Worm (Caenorhabditis elegans): ENCODE data around the gene R13H4.5.

Gene R13H4.5

DNA sequence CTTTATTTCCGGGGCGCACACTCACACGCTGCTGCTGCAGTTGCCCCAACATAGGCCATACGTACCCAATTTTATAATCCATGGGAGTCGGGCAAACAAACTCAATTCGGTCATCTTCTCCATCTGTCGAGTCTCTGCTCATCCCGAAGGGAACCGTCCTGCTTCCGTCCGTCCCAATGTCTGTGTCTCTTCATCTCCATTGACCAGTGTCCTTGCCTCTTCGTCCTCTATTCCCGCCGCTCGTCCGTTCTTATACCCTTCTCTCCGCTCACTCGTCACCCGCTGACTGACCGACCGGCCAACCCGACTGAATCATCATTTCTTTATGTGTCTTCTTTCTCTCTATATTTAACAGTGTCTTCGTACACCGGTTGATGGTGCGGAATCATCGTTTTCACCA lies 15.6 kb upstream of the R13H4.5 start:
- TF ChIP-seq unc-62 (GFP tag; optimal IDR thresholded peaks at IDR 0.05): no peak

DNA sequence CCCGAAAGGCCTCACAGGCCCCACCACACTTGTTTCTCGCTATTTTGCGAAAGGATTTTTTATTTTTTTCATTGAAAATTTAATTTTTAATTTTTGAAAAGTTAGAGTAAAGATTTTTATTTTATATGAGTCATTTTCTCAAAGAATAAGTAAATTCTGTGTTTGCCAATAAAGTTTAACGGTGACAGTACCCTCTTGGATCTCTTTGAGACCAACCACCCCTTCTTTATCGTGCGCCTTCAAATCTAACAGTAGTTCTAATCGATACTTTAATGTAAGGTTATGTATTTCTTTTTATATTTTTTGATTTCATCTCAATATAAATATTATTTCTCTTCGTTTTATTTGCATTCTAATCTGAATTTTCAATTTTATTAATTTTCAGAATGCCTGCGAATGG lies 15.0 kb upstream of the R13H4.5 start, which contains the start of gene hmp-1:
hmp-1 (plus strand) TSS at position 380 of the 400 bp plus-strand sequence.
- TF ChIP-seq unc-62 (GFP tag; optimal IDR thresholded peaks at IDR 0.05): no peak

DNA sequence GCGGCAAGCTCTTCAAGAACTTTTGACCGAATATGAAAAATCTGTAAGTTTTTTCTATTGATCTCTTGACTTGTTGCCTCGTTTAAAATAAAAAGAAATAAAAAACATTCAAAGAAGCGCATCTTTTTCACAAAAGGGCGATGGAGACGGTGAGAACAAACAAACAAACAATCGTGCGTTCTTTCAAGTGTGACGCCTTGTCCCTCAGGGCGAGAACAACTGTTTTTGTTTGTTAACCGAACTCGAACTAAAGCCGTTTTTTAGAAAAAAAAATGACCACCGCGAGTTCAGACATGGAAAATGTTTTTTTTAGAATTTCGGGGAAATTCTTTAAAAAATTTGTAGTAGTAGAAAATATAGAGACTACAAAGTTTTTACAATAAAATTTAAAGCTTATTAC lies 13.5 kb upstream of the R13H4.5 start:
- no peak for TF ChIP-seq unc-62 (GFP tag; optimal IDR thresholded peaks at IDR 0.05)

DNA sequence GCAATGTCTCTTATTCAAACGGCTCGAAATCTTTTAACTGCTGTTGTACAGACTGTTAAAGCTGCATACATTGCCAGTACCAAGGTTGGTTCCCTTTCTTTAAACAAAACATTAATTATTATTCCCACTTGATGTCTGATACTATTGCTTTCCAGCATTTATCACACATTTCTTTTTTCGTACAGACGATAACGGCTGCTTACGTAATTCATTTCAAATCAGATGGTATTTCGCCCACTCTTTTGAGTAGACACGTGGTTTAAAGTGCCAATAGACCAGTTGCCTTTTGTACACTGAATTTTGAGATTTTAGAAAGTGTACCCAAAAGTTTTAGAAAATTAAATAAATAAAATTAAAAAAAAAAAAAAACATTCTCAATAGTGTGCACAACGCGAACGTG lies 11.1 kb upstream of the R13H4.5 start:
- TF ChIP-seq unc-62 (GFP tag; optimal IDR thresholded peaks at IDR 0.05): no peak

DNA sequence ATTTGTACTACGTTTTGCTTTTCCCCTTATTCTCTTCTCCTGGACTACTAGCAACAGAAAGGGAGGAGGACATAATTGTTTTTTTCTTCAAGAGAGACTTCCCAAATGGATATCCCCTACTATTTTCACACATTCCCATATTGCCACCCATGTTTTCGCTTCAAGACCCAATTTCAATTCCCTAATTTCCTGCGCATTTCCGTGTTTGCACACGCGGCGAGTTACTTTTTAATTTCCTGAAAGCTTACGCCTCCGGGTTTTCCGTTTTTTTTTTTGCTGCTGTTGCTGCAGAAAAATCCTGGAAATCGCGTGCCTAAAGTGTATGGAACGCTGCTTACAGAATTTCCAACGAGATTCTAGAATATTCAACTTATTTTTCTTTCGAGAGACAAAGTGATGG lies 8.2 kb upstream of the R13H4.5 start:
- no peak for TF ChIP-seq unc-62 (GFP tag; optimal IDR thresholded peaks at IDR 0.05)

DNA sequence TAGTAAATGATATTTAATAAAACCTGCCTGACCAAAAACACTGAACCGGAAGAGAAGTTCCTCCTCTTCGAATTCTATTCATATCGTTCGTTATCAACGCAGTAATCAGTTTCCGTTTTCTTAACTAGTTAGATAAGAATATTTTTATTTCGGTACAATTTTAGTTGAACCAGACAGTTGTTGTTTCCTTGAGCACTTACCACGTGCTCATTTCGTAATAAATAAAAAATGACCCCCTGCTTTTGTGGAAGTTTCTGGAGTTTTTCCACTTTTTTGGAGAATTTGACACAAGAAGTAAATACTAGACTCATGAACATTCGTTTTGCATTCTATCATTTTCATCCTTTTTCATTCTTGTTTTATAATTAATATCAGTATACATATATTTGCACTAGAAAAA lies 6.8 kb upstream of the R13H4.5 start:
- no peak for TF ChIP-seq unc-62 (GFP tag; optimal IDR thresholded peaks at IDR 0.05)

DNA sequence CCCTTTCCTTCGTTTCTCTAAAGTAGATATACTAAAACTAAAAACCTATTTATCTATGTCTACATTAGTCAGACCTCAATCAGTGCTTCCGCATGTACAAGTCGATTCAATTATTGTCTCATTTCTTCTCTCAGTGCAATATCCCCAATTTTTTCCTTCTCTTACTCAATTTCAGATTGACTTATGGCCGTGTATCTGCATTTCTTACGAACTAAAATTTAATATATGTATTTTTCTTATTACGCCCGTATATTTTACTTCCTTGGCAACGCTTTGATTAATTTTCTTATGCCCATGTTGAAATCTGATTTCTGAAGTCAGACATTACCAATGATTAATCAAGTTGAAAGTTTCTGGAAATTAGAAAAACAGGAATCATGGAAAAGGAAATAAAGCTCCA lies 5.6 kb upstream of the R13H4.5 start:
- no peak for TF ChIP-seq unc-62 (GFP tag; optimal IDR thresholded peaks at IDR 0.05)

DNA sequence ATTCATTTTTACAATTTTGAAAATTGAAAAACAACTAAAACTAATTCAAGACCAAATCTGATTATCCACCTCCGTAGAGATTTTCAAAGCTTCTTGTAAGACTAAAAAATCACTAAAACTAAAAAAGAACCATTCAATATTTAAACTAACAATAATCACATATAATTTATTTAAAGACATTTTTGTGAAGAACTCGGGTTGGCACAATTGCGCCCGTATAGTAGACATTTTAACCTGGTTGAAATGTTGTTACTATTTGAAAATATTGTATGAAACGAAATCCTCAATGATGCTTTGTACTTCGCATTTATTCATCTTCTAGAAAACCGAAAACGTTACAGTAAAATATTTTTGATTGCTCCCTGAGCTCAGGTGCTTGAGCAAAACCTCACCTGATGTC lies 4.5 kb upstream of the R13H4.5 start:
- no peak for TF ChIP-seq unc-62 (GFP tag; optimal IDR thresholded peaks at IDR 0.05)

DNA sequence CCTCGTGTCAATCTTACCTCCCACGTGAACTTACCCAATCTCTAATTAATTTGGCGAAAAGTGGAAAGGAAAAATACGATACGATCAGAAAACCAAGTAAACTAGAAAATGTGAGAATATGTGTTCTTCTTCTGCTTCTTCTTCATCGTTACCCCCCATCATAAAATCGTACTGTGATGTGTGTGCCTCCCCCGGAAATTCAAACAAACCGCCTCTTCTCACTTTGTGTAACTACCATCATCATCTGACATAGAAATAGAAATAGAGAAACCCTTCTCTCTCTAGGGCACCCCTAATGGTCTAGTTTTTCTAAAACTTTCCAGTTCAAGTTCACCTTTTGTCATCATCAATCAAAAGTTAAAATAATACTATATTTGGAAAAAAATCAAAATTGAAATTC lies 2.7 kb upstream of the R13H4.5 start:
- no peak for TF ChIP-seq unc-62 (GFP tag; optimal IDR thresholded peaks at IDR 0.05)

DNA sequence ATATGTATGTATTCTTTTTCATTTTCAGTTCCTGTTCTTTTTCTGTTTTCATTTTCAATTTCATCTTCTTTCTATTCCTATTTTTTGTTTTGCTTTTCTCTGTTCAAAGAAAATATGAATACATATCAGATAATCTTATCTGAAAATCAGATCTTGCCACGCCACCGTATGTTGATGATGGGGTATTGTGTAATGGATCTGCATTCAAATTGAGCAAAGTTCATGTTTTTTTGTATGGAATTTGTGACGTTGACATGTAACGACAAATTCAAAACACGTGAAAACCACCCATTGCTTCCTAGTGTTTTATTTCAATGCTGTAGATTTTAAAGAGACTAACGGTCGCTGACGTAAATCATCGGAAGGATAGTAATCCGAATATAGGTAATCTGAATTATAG lies 2.2 kb upstream of the R13H4.5 start:
- no peak for TF ChIP-seq unc-62 (GFP tag; optimal IDR thresholded peaks at IDR 0.05)

DNA sequence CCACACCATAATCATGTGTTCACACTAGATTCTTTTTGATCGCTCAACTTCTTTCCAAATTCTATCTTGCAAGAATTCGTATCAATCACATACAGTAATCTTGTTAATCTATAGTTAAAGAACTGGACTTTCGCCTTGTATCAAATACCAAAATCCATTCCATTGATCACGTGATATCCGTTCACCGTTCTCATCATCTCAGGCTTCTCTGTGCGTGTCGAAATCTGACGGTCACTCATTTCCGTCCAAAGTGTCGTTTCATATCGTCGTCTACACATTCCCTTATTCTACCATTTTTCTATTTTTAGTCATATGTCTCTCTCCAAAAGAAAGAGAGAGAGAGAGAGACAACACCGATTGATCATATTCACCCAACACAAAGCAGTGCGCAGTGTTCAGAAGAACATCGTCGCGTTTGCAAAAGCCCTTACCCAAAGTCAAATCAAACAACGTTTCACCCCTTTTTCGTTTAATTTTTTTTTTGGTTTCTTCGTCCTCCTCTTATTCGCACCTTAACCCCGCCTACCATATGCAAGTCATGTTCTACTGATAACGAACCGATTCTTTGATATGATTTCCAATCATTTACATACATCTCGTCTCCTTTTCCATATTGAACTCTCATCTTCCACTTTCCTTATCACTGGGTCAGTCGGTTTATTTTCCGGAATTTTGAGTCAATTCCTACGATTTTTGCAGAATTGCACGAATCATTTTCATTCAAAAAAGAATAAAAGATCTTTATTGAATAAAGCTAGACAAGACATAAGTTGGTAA lies 1.2 kb upstream of the R13H4.5 start:
- no peak for TF ChIP-seq unc-62 (GFP tag; optimal IDR thresholded peaks at IDR 0.05)

DNA sequence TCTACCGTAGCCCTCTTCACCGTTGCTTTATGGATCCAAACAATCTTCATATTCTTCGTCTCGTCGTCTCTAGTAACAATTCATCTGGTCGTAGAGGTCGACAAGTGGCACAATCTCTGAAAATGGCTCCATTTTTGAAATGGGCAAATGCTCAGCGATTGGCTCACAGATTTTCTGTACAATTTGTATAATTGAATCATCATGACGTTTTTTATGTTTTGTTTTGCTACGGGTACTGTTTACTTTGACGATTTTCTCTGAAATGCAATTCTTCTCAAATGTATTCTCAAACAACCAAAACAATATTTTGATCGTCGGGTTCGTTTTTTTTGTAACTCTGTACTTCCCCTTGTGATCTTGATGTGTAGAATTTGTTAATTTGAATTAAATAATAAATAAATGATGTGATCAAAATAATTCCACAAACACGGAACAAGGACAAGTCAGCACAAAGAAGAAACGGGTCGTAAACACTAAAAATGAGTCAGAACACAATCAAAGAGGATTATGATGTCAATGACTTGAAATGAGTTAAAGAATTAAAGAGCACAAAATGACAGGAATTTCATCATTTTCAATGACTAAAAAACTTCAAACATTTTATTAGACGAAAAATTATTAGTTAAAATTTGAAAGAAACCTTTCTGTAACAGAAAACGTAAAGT lies 1.5 kb downstream of the R13H4.5 start:
- no peak for TF ChIP-seq unc-62 (GFP tag; optimal IDR thresholded peaks at IDR 0.05)

DNA sequence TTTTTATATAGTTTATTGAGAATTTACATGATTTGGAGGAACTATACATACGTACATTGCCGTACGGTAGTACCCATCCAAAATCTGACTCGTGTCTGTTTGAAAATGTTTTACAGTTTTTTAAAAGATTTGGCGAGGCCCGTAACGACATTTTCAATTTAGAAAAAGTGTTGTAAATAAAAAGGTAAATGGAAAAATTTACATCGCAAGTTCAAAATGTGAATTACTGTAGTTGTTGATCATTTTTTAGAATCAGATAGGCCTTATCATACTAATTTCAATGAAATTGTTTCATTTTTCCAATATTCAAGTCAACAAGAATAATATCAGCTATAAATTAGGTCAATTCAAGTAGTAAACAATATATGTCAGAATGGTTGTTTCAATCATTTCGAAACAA lies 2.3 kb downstream of the R13H4.5 start, which contains the start of gene R13H4.6:
R13H4.6 (plus strand) TSS at position 301 of the 400 bp plus-strand sequence.
- TF ChIP-seq unc-62 (GFP tag; optimal IDR thresholded peaks at IDR 0.05): no peak

DNA sequence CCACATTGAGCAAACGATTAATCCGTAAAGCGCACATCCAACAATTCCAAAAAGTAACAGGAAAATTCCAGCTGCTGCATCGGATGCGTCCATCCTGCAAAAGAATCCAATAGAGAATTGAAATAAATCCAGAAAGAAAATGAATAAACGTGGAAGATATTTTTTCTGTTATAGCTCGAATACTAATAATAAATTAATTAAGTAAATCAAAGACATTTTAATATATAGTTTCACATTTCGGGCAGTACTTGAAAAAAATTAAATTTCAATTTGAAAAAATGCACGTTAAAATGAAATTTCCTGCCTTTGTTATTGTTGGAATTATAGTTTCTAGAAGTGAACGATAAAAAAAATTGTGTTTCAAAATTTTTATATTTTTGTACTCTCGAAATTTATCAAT lies 7.7 kb downstream of the R13H4.5 start, which contains the start of gene R13H4.7:
R13H4.7 (minus strand) TSS at position 101 of the 400 bp plus-strand sequence.
- no peak for TF ChIP-seq unc-62 (GFP tag; optimal IDR thresholded peaks at IDR 0.05)

DNA sequence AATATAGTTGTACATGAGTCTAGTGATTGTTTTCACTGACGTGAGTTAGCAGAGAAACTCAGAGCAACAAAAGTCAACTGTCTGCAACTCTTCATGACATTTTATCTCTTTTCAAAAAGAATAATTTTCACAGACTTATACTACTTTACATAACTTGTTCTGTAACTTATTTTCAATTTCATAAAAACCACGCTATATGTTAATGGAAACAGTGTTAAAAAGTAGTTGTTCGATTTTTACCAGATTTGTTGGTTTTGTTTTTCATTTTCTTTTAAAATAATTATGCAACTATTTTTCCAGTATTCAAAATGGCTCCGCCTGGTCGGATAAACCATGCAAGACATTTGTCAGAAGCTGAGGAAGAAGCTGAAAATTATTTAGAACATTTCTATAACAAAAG lies 14.6 kb downstream of the R13H4.5 start, which contains the start of gene sulp-4:
sulp-4 (plus strand) TSS at position 301 of the 400 bp plus-strand sequence.
- TF ChIP-seq unc-62 (GFP tag; optimal IDR thresholded peaks at IDR 0.05): no peak

DNA sequence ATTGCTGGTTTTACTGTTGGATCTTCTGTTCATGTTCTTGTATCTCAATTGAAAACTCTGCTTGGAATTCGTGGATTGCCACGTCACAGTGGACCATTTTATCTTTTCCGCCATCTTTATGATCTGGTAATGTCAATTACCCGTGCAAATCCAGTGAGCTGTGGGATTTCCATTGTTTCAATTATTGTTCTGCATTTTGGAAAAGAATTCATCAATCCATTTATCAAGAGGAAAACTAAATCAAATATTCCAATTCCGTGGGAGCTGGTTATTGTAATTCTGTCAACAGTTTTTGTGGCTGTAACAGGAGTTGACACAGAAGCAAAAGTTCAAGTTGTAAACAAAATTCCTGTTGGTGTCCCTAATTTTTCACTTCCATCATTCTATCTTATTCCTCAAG lies 16.2 kb downstream of the R13H4.5 start:
- no peak for TF ChIP-seq unc-62 (GFP tag; optimal IDR thresholded peaks at IDR 0.05)

DNA sequence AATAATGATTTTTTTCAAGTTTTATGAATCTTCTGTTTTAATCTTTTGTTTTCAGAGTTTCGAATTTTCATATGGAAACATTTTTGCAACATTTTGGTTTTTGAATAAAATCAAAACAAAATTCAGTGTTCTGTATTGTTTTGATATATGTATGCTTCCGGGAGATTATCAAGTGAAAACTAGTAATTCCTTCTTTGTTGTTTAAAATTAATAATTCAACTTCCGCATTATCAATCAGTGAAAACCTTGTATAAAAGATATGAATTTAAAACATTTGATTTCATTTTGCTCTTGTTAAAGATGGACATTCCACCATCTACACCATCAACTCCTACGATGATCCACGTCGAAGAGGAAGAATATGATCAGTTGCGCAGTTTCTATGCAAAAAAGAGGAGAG lies 19.3 kb downstream of the R13H4.5 start, which contains the start of gene sulp-5:
sulp-5 (plus strand) TSS at position 301 of the 400 bp plus-strand sequence.
- no peak for TF ChIP-seq unc-62 (GFP tag; optimal IDR thresholded peaks at IDR 0.05)
